Worm (Caenorhabditis elegans) whole organism, L3 larva: ENCODE measurements around the gene F17C11.13.

Experiments used
- ama-1 ChIP-seq: fragments of 150-350 bp; optimal IDR thresholded peaks from 2 replicates; lab custom pipeline; 2018
- ceh-82 ChIP-seq: fragments of 150-350 bp; optimal IDR thresholded peaks from 2 replicates; lab custom pipeline; 2014; ENCODE audit warnings: missing biosample characterization, missing genetic modification characterization
- daf-12 ChIP-seq: fragments of 150-350 bp; optimal IDR thresholded peaks from 2 replicates; lab custom pipeline; 2014; ENCODE audit warnings: missing biosample characterization, missing genetic modification reagents, missing genetic modification characterization
- egl-27 ChIP-seq: sonication (generic microtip); optimal IDR thresholded peaks from 4 replicates; lab custom pipeline; 2017; ENCODE audit warnings: missing biosample characterization, missing genetic modification reagents, missing genetic modification characterization
- lin-39 ChIP-seq: fragments of 150-350 bp; optimal IDR thresholded peaks from 2 replicates; lab custom pipeline; 2018; ENCODE audit warnings: missing biosample characterization, missing genetic modification reagents, missing genetic modification characterization
- mdl-1 ChIP-seq: fragments of 150-350 bp; optimal IDR thresholded peaks from 2 replicates; lab custom pipeline; 2014; ENCODE audit warnings: missing biosample characterization, missing genetic modification characterization
- nhr-23 ChIP-seq: fragments of 150-350 bp; optimal IDR thresholded peaks from 2 replicates; lab custom pipeline; 2014; ENCODE audit warnings: missing biosample characterization, missing genetic modification reagents, missing genetic modification characterization
- ztf-11 ChIP-seq: fragments of 150-350 bp; optimal IDR thresholded peaks from 2 replicates; lab custom pipeline; 2014; ENCODE audit warnings: missing biosample characterization, missing genetic modification characterization

DNA sequence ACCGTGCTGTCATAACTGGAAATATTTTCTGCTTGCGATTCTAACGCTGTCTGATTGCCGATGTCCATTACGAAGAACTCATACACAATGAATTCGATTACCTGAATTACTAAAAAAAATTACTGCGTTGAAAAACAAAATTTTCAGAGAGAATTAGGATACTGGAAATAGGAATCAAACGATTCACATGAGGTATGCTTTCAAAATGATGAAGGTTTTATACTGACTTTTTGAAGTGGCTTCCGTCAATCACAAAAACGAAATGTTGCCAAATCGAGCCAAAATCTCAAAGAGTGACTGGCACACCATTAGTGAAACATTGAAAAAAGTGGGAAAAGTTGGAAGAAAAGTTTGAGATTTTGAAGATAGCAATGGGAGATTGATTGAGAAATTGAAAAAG lies 46.7 kb upstream of the F17C11.13 start, which contains the start of gene zzz-1:
- no peak for TF ChIP-seq ceh-82 (tag; lab: Kevin White, UChicago)
- no peak for TF ChIP-seq ama-1 (lab: Kevin White, UChicago)
- no peak for TF ChIP-seq nhr-23 (tag; lab: Kevin White, UChicago)
- no peak for TF ChIP-seq ztf-11 (tag; lab: Kevin White, UChicago)
- TF ChIP-seq lin-39 (tag; lab: Kevin White, UChicago): no peak
- TF ChIP-seq egl-27: no peak
- TF ChIP-seq daf-12 (tag; lab: Kevin White, UChicago): no peak
- no peak for TF ChIP-seq mdl-1 (tag; lab: Kevin White, UChicago)
